Fruit fly (Drosophila melanogaster) whole organism, embryonic: ENCODE data around the gene CG44139.
A peak's percentile ranks its signal among the peaks of the same experiment; 100 is the strongest.

Experiments
- Asciz ChIP-seq: fragments of 200-800 bp; sonication (Bioruptor generic); optimal IDR thresholded peaks from 2 replicates; lab custom pipeline; 2017; ENCODE audit warnings: missing biosample characterization, mild to moderate bottlenecking, missing genetic modification characterization, missing genetic modification reagents
- CG11085 ChIP-seq: fragments of 200-800 bp; sonication (Bioruptor generic); IDR thresholded peaks from 2 replicates; pipeline ENCODE4 v1.3.6; 2022; ENCODE audit warnings: missing biosample characterization, missing genetic modification characterization
- CG11560 ChIP-seq: fragments of 200-800 bp; sonication (Bioruptor generic); IDR thresholded peaks from 3 replicates; pipeline ENCODE4 v1.3.6; 2022; ENCODE audit warnings: missing biosample characterization, missing genetic modification characterization
- CG12659 ChIP-seq: fragments of 200-800 bp; sonication (Bioruptor generic); optimal IDR thresholded peaks from 3 replicates; lab custom pipeline; 2017; ENCODE audit warnings: mild to moderate bottlenecking, missing biosample characterization, missing genetic modification reagents, missing genetic modification characterization
- CG12769 ChIP-seq: fragments of 200-800 bp; sonication (Bioruptor generic); optimal IDR thresholded peaks from 2 replicates; lab custom pipeline; 2019; ENCODE audit warnings: missing biosample characterization, mild to moderate bottlenecking, missing genetic modification characterization, moderate library complexity
- CG13775 ChIP-seq: fragments of 200-800 bp; sonication (Bioruptor generic); optimal IDR thresholded peaks from 3 replicates; lab custom pipeline; 2017; ENCODE audit warnings: missing biosample characterization, mild to moderate bottlenecking, missing genetic modification characterization
- CG14965 ChIP-seq: fragments of 200-800 bp; sonication (Bioruptor generic); optimal IDR thresholded peaks from 2 replicates; lab custom pipeline; 2016; ENCODE audit warnings: missing biosample characterization, missing genetic modification characterization, borderline replicate concordance
- CG15073 ChIP-seq: fragments of 200-800 bp; sonication (Bioruptor generic); optimal IDR thresholded peaks from 2 replicates; lab custom pipeline; 2016; ENCODE audit warnings: missing biosample characterization, missing genetic modification characterization
- CG16813 ChIP-seq: fragments of 200-800 bp; sonication (Bioruptor generic); IDR thresholded peaks from 3 replicates; pipeline ENCODE4 v1.3.6; 2022; ENCODE audit warnings: missing biosample characterization, missing genetic modification characterization; ENCODE audit not compliant: partially characterized antibody
- CG17186 ChIP-seq: fragments of 200-800 bp; sonication (Bioruptor generic); optimal IDR thresholded peaks from 3 replicates; lab custom pipeline; 2017; ENCODE audit warnings: missing biosample characterization, missing genetic modification reagents, missing genetic modification characterization
- CG1832 ChIP-seq: fragments of 200-800 bp; sonication (Bioruptor generic); optimal IDR thresholded peaks from 2 replicates; lab custom pipeline; 2017; ENCODE audit warnings: missing biosample characterization, mild to moderate bottlenecking, missing genetic modification characterization, inconsistent platforms
- CG2199 ChIP-seq: fragments of 200-800 bp; sonication (Bioruptor generic); IDR thresholded peaks from 3 replicates; pipeline ENCODE4 v1.3.6; 2022; ENCODE audit warnings: missing biosample characterization, missing genetic modification characterization
- CG32772 ChIP-seq: fragments of 200-800 bp; sonication (Bioruptor generic); IDR thresholded peaks from 2 replicates; pipeline ENCODE4 v1.3.6; 2022; ENCODE audit warnings: missing biosample characterization, missing genetic modification characterization
- CG34376 ChIP-seq: fragments of 200-800 bp; sonication (Bioruptor generic); optimal IDR thresholded peaks from 2 replicates; lab custom pipeline; 2018; ENCODE audit warnings: missing biosample characterization, mild to moderate bottlenecking, missing genetic modification characterization
- CG3726 ChIP-seq: fragments of 200-800 bp; sonication (Bioruptor generic); IDR thresholded peaks from 3 replicates; pipeline ENCODE4, ENCODE4 v1.3.6; 2022; ENCODE audit warnings: missing biosample characterization, missing genetic modification characterization
- CG4360 ChIP-seq: fragments of 200-800 bp; sonication (Bioruptor generic); IDR thresholded peaks from 2 replicates; pipeline ENCODE4 v1.3.6; 2022; ENCODE audit warnings: missing biosample characterization, missing genetic modification characterization
- CG4424 ChIP-seq: fragments of 200-800 bp; sonication (Bioruptor generic); optimal IDR thresholded peaks from 3 replicates; lab custom pipeline; 2016; ENCODE audit warnings: missing biosample characterization, missing genetic modification characterization
- CG6175 ChIP-seq: fragments of 200-800 bp; sonication (Bioruptor generic); IDR thresholded peaks from 3 replicates; pipeline ENCODE4 v1.3.6; 2022; ENCODE audit warnings: missing biosample characterization, missing genetic modification characterization
- CG7372 ChIP-seq: fragments of 200-800 bp; sonication (Bioruptor generic); IDR thresholded peaks from 2 replicates; pipeline ENCODE4 v1.3.6; 2022; ENCODE audit warnings: missing biosample characterization, missing genetic modification characterization
- CG7745 ChIP-seq: fragments of 200-800 bp; sonication (Bioruptor generic); optimal IDR thresholded peaks from 2 replicates; lab custom pipeline; 2018; ENCODE audit warnings: missing biosample characterization, mild to moderate bottlenecking, missing genetic modification characterization, moderate library complexity
- CG8924 ChIP-seq: fragments of 200-800 bp; optimal IDR thresholded peaks from 3 replicates; lab custom pipeline; 2019; ENCODE audit warnings: missing biosample characterization, mild to moderate bottlenecking, missing genetic modification characterization, moderate library complexity
- CG9797 ChIP-seq: fragments of 200-800 bp; sonication (Bioruptor generic); optimal IDR thresholded peaks from 3 replicates; lab custom pipeline; 2018; ENCODE audit warnings: missing biosample characterization, mild to moderate bottlenecking, missing genetic modification characterization
- CG9932 ChIP-seq: fragments of 200-800 bp; sonication (Bioruptor generic); IDR thresholded peaks from 2 replicates; pipeline ENCODE4 v1.3.6; 2022; ENCODE audit warnings: missing biosample characterization, missing genetic modification characterization
- Dfd ChIP-seq, 2 experiments: fragments of >200 bp; optimal IDR thresholded peaks; 2 replicates each; lab custom pipeline; 2017; ENCODE audit warnings: missing biosample characterization in 2 of 2, missing genetic modification characterization in 2 of 2
- H2.0 ChIP-seq: fragments of 200-800 bp; sonication (Bioruptor generic); IDR thresholded peaks from 2 replicates; pipeline ENCODE4 v1.3.6; 2022; ENCODE audit warnings: missing biosample characterization, missing genetic modification characterization
- HHEX ChIP-seq: fragments of 200-800 bp; sonication (Bioruptor generic); optimal IDR thresholded peaks from 3 replicates; lab custom pipeline; 2017; ENCODE audit warnings: missing biosample characterization, mild to moderate bottlenecking, missing genetic modification characterization, missing genetic modification reagents
- HLHmδ ChIP-seq: fragments of 200-800 bp; sonication (Bioruptor generic); optimal IDR thresholded peaks from 2 replicates; lab custom pipeline; 2018; ENCODE audit warnings: missing biosample characterization, mild to moderate bottlenecking, missing genetic modification characterization, moderate library complexity
- Hr78 ChIP-seq, 2 experiments: fragments of 200-800 bp in 1 of 2; fragments of >200 bp in 1 of 2; sonication (Bioruptor generic) in 1 of 2; optimal IDR thresholded peaks; 2 replicates each; lab custom pipeline; 2017 to 2019; ENCODE audit warnings: missing biosample characterization in 2 of 2, missing genetic modification characterization in 2 of 2, mild to moderate bottlenecking in 1 of 2, moderate library complexity in 1 of 2
- Lim3 ChIP-seq: fragments of 200-800 bp; sonication (Bioruptor generic); IDR thresholded peaks from 2 replicates; pipeline ENCODE4 v1.3.6; 2022; ENCODE audit warnings: missing biosample characterization, missing genetic modification characterization
- Oaz ChIP-seq: fragments of 200-800 bp; sonication (Bioruptor generic); IDR thresholded peaks from 2 replicates; pipeline ENCODE4 v1.3.6; 2022; ENCODE audit warnings: missing biosample characterization, missing genetic modification characterization
- Oli ChIP-seq: fragments of 200-800 bp; sonication (Bioruptor generic); optimal IDR thresholded peaks from 2 replicates; lab custom pipeline; 2018; ENCODE audit warnings: missing biosample characterization, mild to moderate bottlenecking, missing genetic modification characterization, moderate library complexity
- Pdp1 ChIP-seq, 2 experiments: fragments of 200-800 bp; sonication (Bioruptor generic); optimal IDR thresholded peaks; 3 replicates each; lab custom pipeline; 2016; ENCODE audit warnings: missing biosample characterization in 2 of 2, missing genetic modification characterization in 2 of 2, mild to moderate bottlenecking in 1 of 2, moderate library complexity in 1 of 2
- Spps ChIP-seq: fragments of 200-800 bp; sonication (Bioruptor generic); optimal IDR thresholded peaks from 2 replicates; lab custom pipeline; 2018; ENCODE audit warnings: missing biosample characterization, mild to moderate bottlenecking, missing genetic modification characterization
- Sry-δ ChIP-seq: fragments of 200-800 bp; sonication (Bioruptor generic); optimal IDR thresholded peaks from 2 replicates; lab custom pipeline; 2016; ENCODE audit warnings: missing biosample characterization, missing genetic modification characterization
- bbx ChIP-seq: fragments of 200-800 bp; sonication (Bioruptor generic); IDR thresholded peaks from 2 replicates; pipeline ENCODE4 v1.3.6; 2022; ENCODE audit warnings: missing biosample characterization, missing genetic modification characterization; ENCODE audit not compliant: partially characterized antibody
- cad ChIP-seq: fragments of >200 bp; optimal IDR thresholded peaks from 2 replicates; lab custom pipeline; 2017; ENCODE audit warnings: missing biosample characterization, missing genetic modification characterization
- cas ChIP-seq: fragments of 200-800 bp; sonication (Bioruptor generic); IDR thresholded peaks from 2 replicates; pipeline ENCODE4 v1.3.6; 2022; ENCODE audit warnings: missing biosample characterization, missing genetic modification characterization
- croc ChIP-seq: fragments of 200-800 bp; sonication (Bioruptor generic); conservative IDR thresholded peaks from 3 replicates; pipeline ENCODE4 v1.3.6; 2022; ENCODE audit warnings: missing biosample characterization, missing genetic modification characterization
- disco-r ChIP-seq: fragments of 200-800 bp; sonication (Bioruptor generic); optimal IDR thresholded peaks from 2 replicates; lab custom pipeline; 2016; ENCODE audit warnings: missing biosample characterization, missing genetic modification characterization
- gfzf ChIP-seq: fragments of 200-800 bp; sonication (Bioruptor generic); optimal IDR thresholded peaks from 2 replicates; lab custom pipeline; 2016; ENCODE audit warnings: missing biosample characterization, mild to moderate bottlenecking, missing genetic modification characterization, moderate library complexity
- h ChIP-seq: fragments of >200 bp; optimal IDR thresholded peaks from 2 replicates; lab custom pipeline; 2017
- ind ChIP-seq: fragments of 200-800 bp; sonication (Bioruptor generic); optimal IDR thresholded peaks from 3 replicates; lab custom pipeline; 2016; ENCODE audit warnings: missing biosample characterization, missing genetic modification characterization
- ken ChIP-seq: fragments of 200-800 bp; sonication (Bioruptor generic); IDR thresholded peaks from 3 replicates; pipeline ENCODE4 v1.3.6; 2022; ENCODE audit warnings: missing biosample characterization, missing genetic modification characterization
- nmo ChIP-seq: fragments of 200-800 bp; sonication (Bioruptor generic); optimal IDR thresholded peaks from 2 replicates; lab custom pipeline; 2018; ENCODE audit warnings: missing biosample characterization, mild to moderate bottlenecking, missing genetic modification characterization, moderate library complexity
- oc ChIP-seq: fragments of 200-800 bp; sonication (Bioruptor generic); optimal IDR thresholded peaks from 2 replicates; lab custom pipeline; 2018; ENCODE audit warnings: missing biosample characterization, mild to moderate bottlenecking, missing genetic modification characterization, moderate library complexity
- prd ChIP-seq, 3 experiments: fragments of >200 bp in 2 of 3; fragments of 200-800 bp in 1 of 3; sonication (Bioruptor generic) in 1 of 3; optimal IDR thresholded peaks in 2 of 3; IDR thresholded peaks in 1 of 3; 2 replicates in 2 of 3; 3 replicates in 1 of 3; pipeline versions ENCODE4 v1.3.6 to Lab custom; 2017 to 2022; ENCODE audit warnings: missing biosample characterization in 1 of 3, missing genetic modification characterization in 1 of 3
- rib ChIP-seq: fragments of 200-800 bp; sonication (Bioruptor generic); IDR thresholded peaks from 2 replicates; pipeline ENCODE4 v1.3.6; 2022; ENCODE audit warnings: missing biosample characterization, missing genetic modification characterization
- sens-2 ChIP-seq: fragments of 200-800 bp; sonication (Bioruptor generic); IDR thresholded peaks from 2 replicates; pipeline ENCODE4 v1.3.6; 2022; ENCODE audit warnings: missing biosample characterization, missing genetic modification characterization
- sim ChIP-seq: fragments of 200-800 bp; sonication (Bioruptor generic); IDR thresholded peaks from 2 replicates; pipeline ENCODE4 v1.3.6; 2022; ENCODE audit warnings: missing biosample characterization, missing genetic modification characterization

Gene CG44139

dm6 chr2L:2433494-2434054, 9.0 kb downstream of the CG44139 start (continued):
- TF ChIP-seq CG11560 (tag; lab: Robert Waterston, UW) (0 out of 3 replicates have a peak, but pooled peaks have one; percentile 15), CG15073 (GFP tag; lab: Kevin White, UChicago) (no peak), CG4360 (GFP tag; lab: Robert Waterston, UW) (peak; percentile 47; the same call in 1 of the 2 replicates), bbx (GFP tag; lab: Robert Waterston, UW) (no peak), HLHmδ (GFP tag; lab: Kevin White, UChicago) (no peak), ken (peak; percentile 92), CG2199 (GFP tag; lab: Robert Waterston, UW) (peak; percentile 53; the same call in 1 of the 3 replicates), CG14965 (GFP tag; lab: Kevin White, UChicago) (peak; percentile 36), disco-r (peak; percentile 66), CG3726 (GFP tag; lab: Robert Waterston, UW) (0 out of 3 replicates have a peak, but pooled peaks have one; percentile 70), cad (no peak), CG8924 (tag; lab: Kevin White, UChicago) (peak; percentile 83), CG7372 (GFP tag; lab: Robert Waterston, UW) (peak; percentile 75), Asciz (GFP tag; lab: Kevin White, UChicago) (peak; percentile 78), CG11085 (GFP tag; lab: Robert Waterston, UW) (peak; percentile 40; the same call in 1 of the 2 replicates), CG6175 (no peak), Sry-δ (GFP tag; lab: Kevin White, UChicago) (peak; percentile 42), CG12659 (GFP tag; lab: Kevin White, UChicago) (peak; percentile 76), oc (tag; lab: Kevin White, UChicago) (peak; percentile 83), H2.0 (GFP tag; lab: Robert Waterston, UW) (peak; percentile 87), nmo (GFP tag; lab: Kevin White, UChicago) (peak; percentile 91), rib (GFP tag; lab: Robert Waterston, UW) (peak; percentile 53; the same call in 1 of the 2 replicates), CG4424 (GFP tag; lab: Kevin White, UChicago) (peak; percentile 72), CG13775 (GFP tag; lab: Kevin White, UChicago) (peak; percentile 41), HHEX (GFP tag; lab: Kevin White, UChicago) (peak; percentile 57), cas (GFP tag; lab: Robert Waterston, UW) (peak; percentile 21; the same call in 1 of the 2 replicates), CG34376 (no peak), CG17186 (GFP tag; lab: Kevin White, UChicago) (peak; percentile 10), Pdp1 (GFP tag; optimal IDR thresholded peaks at IDR 0.05; lab: Kevin White, UChicago) (peak; percentile 78 to 80), CG9932 (GFP tag; lab: Robert Waterston, UW) (peak; percentile 48; the same call in 1 of the 2 replicates), ind (GFP tag; lab: Kevin White, UChicago) (peak; percentile 80), Lim3 (GFP tag; lab: Robert Waterston, UW) (peak; percentile 58), CG1832 (GFP tag; lab: Kevin White, UChicago) (no peak), Oli (tag; lab: Kevin White, UChicago) (peak; percentile 92), sens-2 (GFP tag; lab: Robert Waterston, UW) (peak; percentile 87), CG16813 (no peak), croc (peak; percentile 81), CG32772 (GFP tag; lab: Robert Waterston, UW) (peak; percentile 85), gfzf (GFP tag; lab: Kevin White, UChicago) (no peak), Hr78 (GFP tag; optimal IDR thresholded peaks at IDR 0.05; lab: Kevin White, UChicago) (peak in 1 of 2 experiments; percentile 75), CG12769 (tag; lab: Kevin White, UChicago) (peak; percentile 80), sim (GFP tag; lab: Robert Waterston, UW) (peak; percentile 76), Dfd (GFP tag; optimal IDR thresholded peaks at IDR 0.05; lab: Kevin White, UChicago) (no peak), CG7745 (no peak), Spps (tag; lab: Kevin White, UChicago) (no peak), CG9797 (GFP tag; lab: Kevin White, UChicago) (no peak), h (lab: Kevin White, UChicago) (no peak), prd (optimal IDR thresholded peaks at IDR 0.05; lab: Kevin White, UChicago) (no peak), prd (GFP tag; IDR thresholded peaks at IDR 0.05; lab: Robert Waterston, UW) (peak; percentile 89), Oaz (GFP tag; lab: Robert Waterston, UW) (peak; percentile 83)
